Worm (Caenorhabditis elegans) whole organism, late embryonic: ENCODE data around the gene F19G12.1.

Experiments used
- F13H6.1 ChIP-seq: sonication (generic microtip); optimal IDR thresholded peaks from 2 replicates; lab custom pipeline; 2016; ENCODE audit warnings: missing genetic modification characterization, missing compliant biosample characterization
- ceh-14 ChIP-seq: sonication (generic microtip); optimal IDR thresholded peaks from 2 replicates; lab custom pipeline; 2016; ENCODE audit warnings: missing genotype, missing genetic modification characterization, missing compliant biosample characterization
- ceh-31 ChIP-seq: sonication (generic microtip); optimal IDR thresholded peaks from 2 replicates; lab custom pipeline; 2016; ENCODE audit warnings: missing genetic modification characterization, missing compliant biosample characterization
- hlh-13 ChIP-seq: fragments of 200-800 bp; sonication (Bioruptor generic); optimal IDR thresholded peaks from 2 replicates; lab custom pipeline; 2018; ENCODE audit warnings: mild to moderate bottlenecking, missing genetic modification characterization, missing compliant biosample characterization
- hlh-8 ChIP-seq: sonication (generic microtip); optimal IDR thresholded peaks from 2 replicates; lab custom pipeline; 2016; ENCODE audit warnings: missing genotype, missing genetic modification characterization, missing compliant biosample characterization
- odd-2 ChIP-seq: sonication (generic microtip); optimal IDR thresholded peaks from 2 replicates; lab custom pipeline; 2017; ENCODE audit warnings: antibody characterized with exemption, mild to moderate bottlenecking, missing genetic modification characterization, missing compliant biosample characterization
- pat-9 ChIP-seq: fragments of 200-800 bp; sonication (Bioruptor generic); optimal IDR thresholded peaks from 2 replicates; lab custom pipeline; 2018; ENCODE audit warnings: mild to moderate bottlenecking, missing genetic modification characterization, moderate library complexity, missing compliant biosample characterization
- pax-1 ChIP-seq: fragments of 150-350 bp; optimal IDR thresholded peaks from 2 replicates; lab custom pipeline; 2014; ENCODE audit warnings: missing biosample characterization, missing genetic modification characterization
- pha-4 ChIP-seq: fragments of 150-350 bp; optimal IDR thresholded peaks from 2 replicates; lab custom pipeline; 2018; ENCODE audit warnings: missing biosample characterization, missing genetic modification reagents, missing genetic modification characterization
- syd-9 ChIP-seq: sonication (generic microtip); optimal IDR thresholded peaks from 2 replicates; lab custom pipeline; 2016; ENCODE audit warnings: mild to moderate bottlenecking, missing genetic modification characterization, moderate library complexity, missing compliant biosample characterization

Gene F19G12.1

ce11 chrX:1480564-1480963, 49.8 kb downstream of the F19G12.1 start:
- TF ChIP-seq syd-9: no peak
- no peak for TF ChIP-seq pat-9 (tag; lab: Kevin White, UChicago)
- TF ChIP-seq hlh-8 (tag; lab: Kevin White, UChicago): no peak
- TF ChIP-seq ceh-31: no peak
- no peak for TF ChIP-seq F13H6.1 (tag; lab: Kevin White, UChicago)
- TF ChIP-seq ceh-14 (tag; lab: Kevin White, UChicago): no peak
- no peak for TF ChIP-seq pax-1
- TF ChIP-seq hlh-13: no peak
- TF ChIP-seq odd-2 (tag; lab: Kevin White, UChicago): no peak
- TF ChIP-seq pha-4 (tag; lab: Kevin White, UChicago): no peak
